Worm (Caenorhabditis elegans) whole organism, L3 larva: ENCODE measurements around the gene W03C9.8.

Source experiments
- egl-27 ChIP-seq: sonication (generic microtip); optimal IDR thresholded peaks from 4 replicates; lab custom pipeline; 2017; ENCODE audit warnings: missing biosample characterization, missing genetic modification reagents, missing genetic modification characterization
- fkh-10 ChIP-seq: sonication (generic microtip); optimal IDR thresholded peaks from 2 replicates; lab custom pipeline; 2017; ENCODE audit warnings: missing biosample characterization, missing genetic modification reagents, missing genetic modification characterization
- jun-1 ChIP-seq: fragments of 150-350 bp; optimal IDR thresholded peaks from 2 replicates; lab custom pipeline; 2014; ENCODE audit warnings: missing biosample characterization, missing genetic modification reagents, missing genetic modification characterization
- lin-39 ChIP-seq: fragments of 150-350 bp; optimal IDR thresholded peaks from 2 replicates; lab custom pipeline; 2018; ENCODE audit warnings: missing biosample characterization, missing genetic modification reagents, missing genetic modification characterization
- nhr-76 ChIP-seq: fragments of 150-350 bp; sonication (generic microtip); optimal IDR thresholded peaks from 5 replicates; lab custom pipeline; 2014; ENCODE audit warnings: missing biosample characterization, missing genetic modification characterization
- nhr-77 ChIP-seq: fragments of 150-350 bp; optimal IDR thresholded peaks from 2 replicates; lab custom pipeline; 2014; ENCODE audit warnings: missing biosample characterization, missing genetic modification characterization
- sea-2 ChIP-seq: fragments of 150-350 bp; sonication (generic microtip); optimal IDR thresholded peaks from 4 replicates; lab custom pipeline; 2014; ENCODE audit warnings: missing biosample characterization, missing genetic modification reagents, missing genetic modification characterization

- TF ChIP-seq jun-1 (no peak), nhr-77 (tag; lab: Kevin White, UChicago) (no peak), fkh-10 (no peak), lin-39 (tag; lab: Kevin White, UChicago) (no peak), egl-27 (no peak), sea-2 (GFP tag; lab: Kevin White, UChicago) (no peak), nhr-76 (tag; lab: Kevin White, UChicago) (no peak)
Observed at ce11 chrII:11998903-11999302, 50.3 kb downstream of the W03C9.8 start, which contains the start of gene Y17G7B.23.
